Worm (Caenorhabditis elegans) whole organism, mixed stage, embryonic: ENCODE results near the gene B0507.3.

Experiments used
- blmp-1 ChIP-seq: fragments of 150-350 bp; optimal IDR thresholded peaks from 2 replicates; lab custom pipeline; 2014; ENCODE audit warnings: missing biosample characterization, missing genetic modification characterization
- ceh-39 ChIP-seq: fragments of 150-350 bp; optimal IDR thresholded peaks from 2 replicates; lab custom pipeline; 2014; ENCODE audit warnings: missing biosample characterization, missing genetic modification characterization
- cnd-1 ChIP-seq: fragments of 200-800 bp; sonication (Bioruptor generic); optimal IDR thresholded peaks from 2 replicates; lab custom pipeline; 2018; ENCODE audit warnings: mild to moderate bottlenecking, missing genetic modification characterization, missing compliant biosample characterization
- elt-1 ChIP-seq: sonication (generic microtip); optimal IDR thresholded peaks from 2 replicates; lab custom pipeline; 2017; ENCODE audit warnings: missing genetic modification characterization, mild to moderate bottlenecking, missing compliant biosample characterization, antibody characterized with exemption, moderate library complexity, borderline replicate concordance; ENCODE audit not compliant: insufficient read depth
- hlh-1 ChIP-seq: fragments of 150-350 bp; optimal IDR thresholded peaks from 2 replicates; lab custom pipeline; 2014; ENCODE audit warnings: missing biosample characterization, missing genetic modification reagents, missing genetic modification characterization
- lin-32 ChIP-seq: fragments of 200-800 bp; sonication (Bioruptor generic); optimal IDR thresholded peaks from 2 replicates; lab custom pipeline; 2018; ENCODE audit warnings: mild to moderate bottlenecking, missing genetic modification characterization, missing compliant biosample characterization
- nhr-12 ChIP-seq: fragments of 150-350 bp; optimal IDR thresholded peaks from 2 replicates; lab custom pipeline; 2014; ENCODE audit warnings: missing biosample characterization, missing genetic modification characterization
- nhr-2 ChIP-seq: fragments of 150-350 bp; optimal IDR thresholded peaks from 2 replicates; lab custom pipeline; 2014; ENCODE audit warnings: missing biosample characterization, missing genetic modification characterization
- nhr-237 ChIP-seq: fragments of 150-350 bp; optimal IDR thresholded peaks from 2 replicates; lab custom pipeline; 2014; ENCODE audit warnings: missing biosample characterization, missing genetic modification characterization
- nhr-28 ChIP-seq: fragments of 150-350 bp; optimal IDR thresholded peaks from 2 replicates; lab custom pipeline; 2014; ENCODE audit warnings: missing biosample characterization, missing genetic modification characterization
- pha-4 ChIP-seq: fragments of 150-350 bp; optimal IDR thresholded peaks from 2 replicates; lab custom pipeline; 2018; ENCODE audit warnings: missing biosample characterization, missing genetic modification reagents, missing genetic modification characterization
- snpc-4 ChIP-seq: fragments of 150-350 bp; optimal IDR thresholded peaks from 2 replicates; lab custom pipeline; 2014; ENCODE audit warnings: missing biosample characterization, missing genetic modification characterization
- unc-39 ChIP-seq: fragments of 150-350 bp; optimal IDR thresholded peaks from 2 replicates; lab custom pipeline; 2014; ENCODE audit warnings: missing biosample characterization, missing genetic modification characterization
- ztf-11 ChIP-seq: fragments of 150-350 bp; optimal IDR thresholded peaks from 2 replicates; lab custom pipeline; 2014; ENCODE audit warnings: missing biosample characterization, missing genetic modification characterization

DNA sequence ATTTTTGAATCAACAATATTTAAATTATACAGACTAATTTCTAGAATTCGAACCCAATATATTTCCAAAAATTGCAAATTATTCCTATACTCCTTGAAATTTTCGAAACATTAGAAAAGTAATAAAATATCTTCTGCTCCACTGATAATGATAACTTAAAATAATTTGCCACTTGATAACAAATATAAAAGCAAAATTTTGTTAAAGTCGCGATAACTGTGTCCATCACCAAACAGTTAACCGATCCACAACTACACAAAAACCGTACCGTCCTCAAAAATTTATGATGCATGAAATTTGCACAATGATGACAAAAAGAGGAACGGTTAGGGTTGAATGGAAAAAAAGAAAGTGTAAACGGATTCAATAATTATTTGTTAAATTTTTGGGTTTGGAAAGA is 29.8 kb downstream of the B0507.3 start:
- TF ChIP-seq blmp-1 (tag; lab: Kevin White, UChicago) (no peak), unc-39 (no peak), elt-1 (tag; lab: Kevin White, UChicago) (no peak), snpc-4 (no peak), pha-4 (tag; lab: Kevin White, UChicago) (no peak), nhr-28 (tag; lab: Kevin White, UChicago) (no peak), ceh-39 (tag; lab: Kevin White, UChicago) (no peak), ztf-11 (tag; lab: Kevin White, UChicago) (no peak), nhr-2 (tag; lab: Kevin White, UChicago) (no peak), hlh-1 (tag; lab: Kevin White, UChicago) (no peak), nhr-12 (tag; lab: Kevin White, UChicago) (no peak), nhr-237 (tag; lab: Kevin White, UChicago) (no peak), lin-32 (GFP tag; lab: Kevin White, UChicago) (no peak), cnd-1 (tag; lab: Kevin White, UChicago) (no peak)
